Fruit fly (Drosophila melanogaster) whole organism, embryonic: ENCODE results near the gene spd-2.

ENCODE experiments used
- Bgb ChIP-seq: fragments of 200-800 bp; sonication (Bioruptor generic); IDR thresholded peaks from 2 replicates; pipeline ENCODE4 v1.3.6; 2022; ENCODE audit warnings: missing biosample characterization, missing genetic modification characterization; ENCODE audit not compliant: partially characterized antibody
- CG10274 ChIP-seq: fragments of 200-800 bp; sonication (Bioruptor generic); optimal IDR thresholded peaks from 3 replicates; lab custom pipeline; 2017; ENCODE audit warnings: missing biosample characterization, mild to moderate bottlenecking, missing genetic modification characterization
- CG10959 ChIP-seq: fragments of 200-800 bp; sonication (Bioruptor generic); IDR thresholded peaks from 2 replicates; pipeline ENCODE4 v1.3.6; 2022; ENCODE audit warnings: missing biosample characterization, missing genetic modification characterization
- CG1233 ChIP-seq: fragments of 200-800 bp; sonication (Bioruptor generic); optimal IDR thresholded peaks from 4 replicates; lab custom pipeline; 2018; ENCODE audit warnings: missing biosample characterization, mild to moderate bottlenecking, missing genetic modification characterization
- CG15479 ChIP-seq: fragments of 200-800 bp; sonication (Bioruptor generic); optimal IDR thresholded peaks from 3 replicates; lab custom pipeline; 2019; ENCODE audit warnings: missing biosample characterization, mild to moderate bottlenecking, missing genetic modification characterization, moderate library complexity
- CG15514 ChIP-seq: fragments of 200-800 bp; sonication (Bioruptor generic); optimal IDR thresholded peaks from 3 replicates; lab custom pipeline; 2017; ENCODE audit warnings: missing biosample characterization, missing genetic modification characterization, mild to moderate bottlenecking, moderate library complexity, missing genetic modification reagents
- CG17568 ChIP-seq: fragments of 200-800 bp; sonication (Bioruptor generic); optimal IDR thresholded peaks from 2 replicates; lab custom pipeline; 2018; ENCODE audit warnings: missing biosample characterization, mild to moderate bottlenecking, missing genetic modification characterization, moderate library complexity
- CG17829 ChIP-seq: fragments of 200-800 bp; optimal IDR thresholded peaks from 2 replicates; lab custom pipeline; 2019; ENCODE audit warnings: missing biosample characterization, mild to moderate bottlenecking, missing genetic modification characterization, moderate library complexity
- CG31365 ChIP-seq: fragments of 200-800 bp; sonication (Bioruptor generic); optimal IDR thresholded peaks from 2 replicates; lab custom pipeline; 2018; ENCODE audit warnings: missing biosample characterization, mild to moderate bottlenecking, missing genetic modification characterization
- CG31388 ChIP-seq: fragments of 200-800 bp; sonication (Bioruptor generic); optimal IDR thresholded peaks from 2 replicates; lab custom pipeline; 2016; ENCODE audit warnings: missing biosample characterization, missing genetic modification characterization
- CG31441 ChIP-seq: fragments of 200-800 bp; sonication (Bioruptor generic); IDR thresholded peaks from 2 replicates; pipeline ENCODE4 v1.3.6; 2022; ENCODE audit warnings: missing biosample characterization, missing genetic modification characterization
- CG4854 ChIP-seq: fragments of 200-800 bp; sonication (Bioruptor generic); optimal IDR thresholded peaks from 2 replicates; lab custom pipeline; 2016; ENCODE audit warnings: missing biosample characterization, missing genetic modification characterization, inconsistent platforms
- CG8359 ChIP-seq: fragments of 200-800 bp; sonication (Bioruptor generic); optimal IDR thresholded peaks from 2 replicates; lab custom pipeline; 2017; ENCODE audit warnings: missing biosample characterization, mild to moderate bottlenecking, missing genetic modification characterization, borderline replicate concordance
- CG8478 ChIP-seq: fragments of >200 bp; optimal IDR thresholded peaks from 2 replicates; lab custom pipeline; 2018
- Dll ChIP-seq: fragments of 200-800 bp; sonication (Bioruptor generic); IDR thresholded peaks from 4 replicates; pipeline ENCODE4 v1.3.6; 2022; ENCODE audit warnings: missing biosample characterization, missing genetic modification characterization; ENCODE audit not compliant: partially characterized antibody
- Dp ChIP-seq: fragments of 200-800 bp; sonication (Bioruptor generic); optimal IDR thresholded peaks from 2 replicates; lab custom pipeline; 2018; ENCODE audit warnings: missing biosample characterization, mild to moderate bottlenecking, missing genetic modification characterization, moderate library complexity
- ERR ChIP-seq: fragments of 200-800 bp; sonication (Bioruptor generic); optimal IDR thresholded peaks from 2 replicates; lab custom pipeline; 2016; ENCODE audit warnings: missing biosample characterization, missing genetic modification characterization
- Fer1 ChIP-seq: fragments of 200-800 bp; sonication (Bioruptor generic); optimal IDR thresholded peaks from 2 replicates; lab custom pipeline; 2017; ENCODE audit warnings: missing biosample characterization, mild to moderate bottlenecking, missing genetic modification characterization
- Fer2 ChIP-seq: fragments of 200-800 bp; sonication (Bioruptor generic); optimal IDR thresholded peaks from 2 replicates; lab custom pipeline; 2018; ENCODE audit warnings: missing biosample characterization, mild to moderate bottlenecking, missing genetic modification characterization, moderate library complexity
- H2.0 ChIP-seq: fragments of 200-800 bp; sonication (Bioruptor generic); IDR thresholded peaks from 2 replicates; pipeline ENCODE4 v1.3.6; 2022; ENCODE audit warnings: missing biosample characterization, missing genetic modification characterization
- HmgZ ChIP-seq: fragments of 200-800 bp; sonication (Bioruptor generic); optimal IDR thresholded peaks from 2 replicates; lab custom pipeline; 2018; ENCODE audit warnings: missing biosample characterization, mild to moderate bottlenecking, missing genetic modification characterization
- Neu2 ChIP-seq: fragments of 200-800 bp; sonication (Bioruptor generic); optimal IDR thresholded peaks from 3 replicates; lab custom pipeline; 2016; ENCODE audit warnings: missing biosample characterization, missing genetic modification characterization, borderline replicate concordance
- PHDP ChIP-seq: fragments of 200-800 bp; sonication (Bioruptor generic); optimal IDR thresholded peaks from 3 replicates; lab custom pipeline; 2018; ENCODE audit warnings: missing biosample characterization, mild to moderate bottlenecking, missing genetic modification characterization, moderate library complexity
- Rx ChIP-seq: fragments of 200-800 bp; sonication (Bioruptor generic); IDR thresholded peaks from 2 replicates; pipeline ENCODE4 v1.3.6; 2022; ENCODE audit warnings: missing biosample characterization, missing genetic modification characterization
- Six4 ChIP-seq: fragments of 200-800 bp; sonication (Bioruptor generic); optimal IDR thresholded peaks from 2 replicates; lab custom pipeline; 2016; ENCODE audit warnings: missing biosample characterization, missing genetic modification characterization
- Ssrp ChIP-seq: fragments of 200-800 bp; sonication (Bioruptor generic); optimal IDR thresholded peaks from 2 replicates; lab custom pipeline; 2018; ENCODE audit warnings: missing biosample characterization, mild to moderate bottlenecking, missing genetic modification characterization, moderate library complexity
- al ChIP-seq: fragments of 200-800 bp; sonication (Bioruptor generic); IDR thresholded peaks from 2 replicates; pipeline ENCODE4 v1.3.6; 2022; ENCODE audit warnings: missing biosample characterization, missing genetic modification characterization
- bbx ChIP-seq: fragments of 200-800 bp; sonication (Bioruptor generic); IDR thresholded peaks from 2 replicates; pipeline ENCODE4 v1.3.6; 2022; ENCODE audit warnings: missing biosample characterization, missing genetic modification characterization; ENCODE audit not compliant: partially characterized antibody
- cwo ChIP-seq: fragments of 200-800 bp; sonication (Bioruptor generic); optimal IDR thresholded peaks from 3 replicates; lab custom pipeline; 2017; ENCODE audit warnings: missing biosample characterization, missing genetic modification characterization, mild to moderate bottlenecking, moderate library complexity, missing genetic modification reagents
- esg ChIP-seq: fragments of 200-800 bp; sonication (Bioruptor generic); conservative IDR thresholded peaks from 2 replicates; pipeline ENCODE4 v1.3.6; 2022; ENCODE audit warnings: missing biosample characterization, missing genetic modification characterization
- gfzf ChIP-seq: fragments of 200-800 bp; sonication (Bioruptor generic); optimal IDR thresholded peaks from 2 replicates; lab custom pipeline; 2016; ENCODE audit warnings: missing biosample characterization, mild to moderate bottlenecking, missing genetic modification characterization, moderate library complexity
- gt ChIP-seq: fragments of 200-800 bp; sonication (Bioruptor generic); IDR thresholded peaks from 2 replicates; pipeline ENCODE4 v1.3.6; 2022; ENCODE audit warnings: missing biosample characterization, missing genetic modification characterization
- hbn ChIP-seq: fragments of 200-800 bp; sonication (Bioruptor generic); IDR thresholded peaks from 2 replicates; pipeline ENCODE4 v1.3.6; 2022; ENCODE audit warnings: missing biosample characterization, missing genetic modification characterization; ENCODE audit not compliant: partially characterized antibody
- her ChIP-seq: fragments of 200-800 bp; sonication (Bioruptor generic); optimal IDR thresholded peaks from 2 replicates; lab custom pipeline; 2016; ENCODE audit warnings: missing biosample characterization, missing genetic modification characterization
- insv ChIP-seq, 2 experiments: fragments of 200-800 bp; sonication (Bioruptor generic); optimal IDR thresholded peaks; 3 replicates each; lab custom pipeline; 2016 to 2018; ENCODE audit warnings: missing biosample characterization in 2 of 2, missing genetic modification characterization in 2 of 2
- jing ChIP-seq: fragments of 200-800 bp; sonication (Bioruptor generic); optimal IDR thresholded peaks from 2 replicates; lab custom pipeline; 2018; ENCODE audit warnings: missing biosample characterization, mild to moderate bottlenecking, missing genetic modification characterization
- kah ChIP-seq: fragments of 200-800 bp; sonication (Bioruptor generic); optimal IDR thresholded peaks from 2 replicates; lab custom pipeline; 2018; ENCODE audit warnings: missing biosample characterization, mild to moderate bottlenecking, missing genetic modification characterization
- knrl ChIP-seq: fragments of 200-800 bp; sonication (Bioruptor generic); IDR thresholded peaks from 3 replicates; pipeline ENCODE4 v1.3.6; 2022; ENCODE audit warnings: missing biosample characterization, missing genetic modification characterization; ENCODE audit not compliant: partially characterized antibody
- lilli ChIP-seq: fragments of 200-800 bp; sonication (Bioruptor generic); optimal IDR thresholded peaks from 3 replicates; lab custom pipeline; 2016; ENCODE audit warnings: missing biosample characterization, missing genetic modification characterization
- lmd ChIP-seq: fragments of 200-800 bp; sonication (Bioruptor generic); IDR thresholded peaks from 2 replicates; pipeline ENCODE4 v1.3.6; 2022; ENCODE audit warnings: missing biosample characterization, missing genetic modification characterization
- nmo ChIP-seq: fragments of 200-800 bp; sonication (Bioruptor generic); optimal IDR thresholded peaks from 2 replicates; lab custom pipeline; 2018; ENCODE audit warnings: missing biosample characterization, mild to moderate bottlenecking, missing genetic modification characterization, moderate library complexity
- nom ChIP-seq: fragments of 200-800 bp; sonication (Bioruptor generic); optimal IDR thresholded peaks from 2 replicates; lab custom pipeline; 2017; ENCODE audit warnings: missing biosample characterization, missing genetic modification characterization, mild to moderate bottlenecking, moderate library complexity, missing genetic modification reagents
- p53 ChIP-seq: fragments of 200-800 bp; sonication (Bioruptor generic); optimal IDR thresholded peaks from 2 replicates; lab custom pipeline; 2016; ENCODE audit warnings: missing biosample characterization, missing genetic modification characterization
- peb ChIP-seq: fragments of 200-800 bp; sonication (Bioruptor generic); IDR thresholded peaks from 2 replicates; pipeline ENCODE4 v1.3.6; 2022; ENCODE audit warnings: missing biosample characterization, missing genetic modification characterization
- repo ChIP-seq: fragments of 200-800 bp; sonication (Bioruptor generic); optimal IDR thresholded peaks from 2 replicates; lab custom pipeline; 2016; ENCODE audit warnings: missing biosample characterization, missing genetic modification characterization
- tio ChIP-seq: fragments of 200-800 bp; sonication (Bioruptor generic); optimal IDR thresholded peaks from 2 replicates; lab custom pipeline; 2017; ENCODE audit warnings: missing biosample characterization, missing genetic modification characterization, inconsistent platforms
- tll ChIP-seq, 2 experiments: fragments of 200-800 bp in 1 of 2; fragments of >200 bp in 1 of 2; sonication (Bioruptor generic) in 1 of 2; optimal IDR thresholded peaks; 2 replicates each; lab custom pipeline; 2017 to 2019; ENCODE audit warnings: missing biosample characterization in 2 of 2, missing genetic modification characterization in 2 of 2, mild to moderate bottlenecking in 1 of 2, moderate library complexity in 1 of 2
- trh ChIP-seq: fragments of 200-800 bp; sonication (Bioruptor generic); optimal IDR thresholded peaks from 2 replicates; lab custom pipeline; 2016; ENCODE audit warnings: missing biosample characterization, missing genetic modification characterization
- twi ChIP-seq: fragments of 200-800 bp; optimal IDR thresholded peaks from 2 replicates; lab custom pipeline; 2019; ENCODE audit warnings: missing biosample characterization, mild to moderate bottlenecking, missing genetic modification characterization, moderate library complexity
- vfl ChIP-seq: fragments of 200-800 bp; sonication (Bioruptor generic); optimal IDR thresholded peaks from 2 replicates; lab custom pipeline; 2016; ENCODE audit warnings: missing biosample characterization, missing genetic modification characterization
- zen ChIP-seq: fragments of 200-800 bp; sonication (Bioruptor generic); optimal IDR thresholded peaks from 3 replicates; lab custom pipeline; 2018; ENCODE audit warnings: missing biosample characterization, mild to moderate bottlenecking, missing genetic modification characterization, moderate library complexity

Gene spd-2

dm6 chr3L:16602736-16603144 lies 7.9 kb upstream of the spd-2 start, which contains the start of gene Arts (continued):
- peak; percentile 25 for TF ChIP-seq PHDP (tag; lab: Kevin White, UChicago)
- TF ChIP-seq vfl (GFP tag; lab: Kevin White, UChicago): no peak
- no peak for TF ChIP-seq gt (GFP tag; lab: Robert Waterston, UW)
- TF ChIP-seq CG8359: no peak
- TF ChIP-seq Six4: no peak
- no peak for TF ChIP-seq zen (tag; lab: Kevin White, UChicago)
- no peak for TF ChIP-seq CG10274 (GFP tag; lab: Kevin White, UChicago)
- no peak for TF ChIP-seq peb
- no peak for TF ChIP-seq Ssrp (tag; lab: Kevin White, UChicago)
- no peak for TF ChIP-seq CG31388 (GFP tag; lab: Kevin White, UChicago)
- no peak for TF ChIP-seq jing (GFP tag; lab: Kevin White, UChicago)
- no peak for TF ChIP-seq Bgb
- no peak for TF ChIP-seq esg (GFP tag; lab: Robert Waterston, UW)
- TF ChIP-seq CG1233 (GFP tag; lab: Kevin White, UChicago): peak; percentile 9
- no peak for TF ChIP-seq Fer2
- TF ChIP-seq tll (GFP tag; optimal IDR thresholded peaks at IDR 0.05; lab: Kevin White, UChicago): no peak
- TF ChIP-seq nom (GFP tag; lab: Kevin White, UChicago): no peak
- no peak for TF ChIP-seq CG31365 (tag; lab: Kevin White, UChicago)
- TF ChIP-seq lilli: peak; percentile 15
- TF ChIP-seq CG4854 (GFP tag; lab: Kevin White, UChicago): no peak
- TF ChIP-seq lmd (GFP tag; lab: Robert Waterston, UW): no peak
- no peak for TF ChIP-seq CG17568
- no peak for TF ChIP-seq trh (GFP tag; lab: Kevin White, UChicago)
- TF ChIP-seq kah (GFP tag; lab: Kevin White, UChicago): no peak
- no peak for TF ChIP-seq CG8478 (lab: Kevin White, UChicago)
- peak; percentile 24 for TF ChIP-seq CG17829 (tag; lab: Kevin White, UChicago)
- TF ChIP-seq, all 482 proteins: peak for 97

dm6 chr3L:16590860-16591259 lies 4.0 kb downstream of the spd-2 start, which contains the start of gene tra:
tra (minus strand) TSS chr3L:16591050.
- TF ChIP-seq insv (GFP tag; optimal IDR thresholded peaks at IDR 0.05; lab: Kevin White, UChicago): peak in 1 of 2 experiments; percentile 64
- TF ChIP-seq Fer1 (GFP tag; lab: Kevin White, UChicago): no peak
- no peak for TF ChIP-seq p53 (GFP tag; lab: Kevin White, UChicago)
- TF ChIP-seq H2.0: no peak
- TF ChIP-seq Dll (GFP tag; lab: Robert Waterston, UW): peak; percentile 72; the same call in 3 of the 4 replicates
- TF ChIP-seq Neu2: no peak
- TF ChIP-seq ERR (GFP tag; lab: Kevin White, UChicago): no peak
- no peak for TF ChIP-seq twi (tag; lab: Kevin White, UChicago)
- TF ChIP-seq CG15479 (GFP tag; lab: Kevin White, UChicago): no peak
- peak; percentile 53 for TF ChIP-seq hbn (GFP tag; lab: Robert Waterston, UW)
- TF ChIP-seq tio (GFP tag; lab: Kevin White, UChicago): no peak
- no peak for TF ChIP-seq CG31365 (tag; lab: Kevin White, UChicago)
- TF ChIP-seq CG10959 (GFP tag; lab: Robert Waterston, UW): no peak
- TF ChIP-seq CG31441 (GFP tag; lab: Robert Waterston, UW): no peak
- TF ChIP-seq Dp (GFP tag; lab: Kevin White, UChicago): peak; percentile 72
- TF ChIP-seq gfzf (GFP tag; lab: Kevin White, UChicago): peak; percentile 82
- TF ChIP-seq CG15514 (GFP tag; lab: Kevin White, UChicago): peak; percentile 42
- peak; percentile 12 for TF ChIP-seq nmo (GFP tag; lab: Kevin White, UChicago)
- peak; percentile 66 for TF ChIP-seq bbx
- no peak for TF ChIP-seq her (GFP tag; lab: Kevin White, UChicago)
- peak; percentile 57; the same call in 2 of the 3 replicates for TF ChIP-seq knrl (GFP tag; lab: Robert Waterston, UW)
- no peak for TF ChIP-seq Rx
- TF ChIP-seq repo: no peak
- no peak for TF ChIP-seq al
- peak; percentile 11 for TF ChIP-seq HmgZ (tag; lab: Kevin White, UChicago)
- TF ChIP-seq cwo (GFP tag; lab: Kevin White, UChicago): no peak
